Fruit fly (Drosophila melanogaster) whole organism, embryonic: Measurements from ENCODE around the gene CG45078.
A peak's percentile ranks its signal among the peaks of the same experiment; 100 is the strongest.

ENCODE experiments used
- Adf1 ChIP-seq: fragments of 200-800 bp; sonication (Bioruptor generic); IDR thresholded peaks from 2 replicates; pipeline ENCODE4 v1.3.6; 2022; ENCODE audit warnings: missing biosample characterization, missing genetic modification characterization
- Atf3 ChIP-seq: fragments of 200-800 bp; sonication (Bioruptor generic); optimal IDR thresholded peaks from 3 replicates; lab custom pipeline; 2016; ENCODE audit warnings: missing biosample characterization, missing genetic modification characterization
- Awh ChIP-seq: fragments of 200-800 bp; sonication (Bioruptor generic); IDR thresholded peaks from 2 replicates; pipeline ENCODE4, ENCODE4 v1.3.6; 2022; ENCODE audit warnings: missing biosample characterization, missing genetic modification characterization
- C15 ChIP-seq: fragments of 200-800 bp; sonication (Bioruptor generic); IDR thresholded peaks from 3 replicates; pipeline ENCODE4 v1.3.6; 2022; ENCODE audit warnings: missing biosample characterization, missing genetic modification characterization
- CG10543 ChIP-seq: fragments of 200-800 bp; sonication (Bioruptor generic); optimal IDR thresholded peaks from 3 replicates; lab custom pipeline; 2017; ENCODE audit warnings: missing biosample characterization, mild to moderate bottlenecking, missing genetic modification characterization, moderate library complexity
- CG11456 ChIP-seq: fragments of 200-800 bp; sonication (Bioruptor generic); IDR thresholded peaks from 3 replicates; pipeline ENCODE4 v1.3.6; 2022; ENCODE audit warnings: missing biosample characterization, missing genetic modification characterization
- CG12071 ChIP-seq: fragments of 200-800 bp; sonication (Bioruptor generic); optimal IDR thresholded peaks from 3 replicates; lab custom pipeline; 2018; ENCODE audit warnings: missing biosample characterization, mild to moderate bottlenecking, missing genetic modification characterization
- CG16779 ChIP-seq: fragments of 200-800 bp; sonication (Bioruptor generic); IDR thresholded peaks from 2 replicates; pipeline ENCODE4 v1.3.6; 2022; ENCODE audit warnings: missing biosample characterization, missing genetic modification characterization
- CG18476 ChIP-seq: fragments of 200-800 bp; sonication (Bioruptor generic); optimal IDR thresholded peaks from 2 replicates; lab custom pipeline; 2016; ENCODE audit warnings: missing biosample characterization, mild to moderate bottlenecking, missing genetic modification characterization
- CG3281 ChIP-seq: fragments of 200-800 bp; sonication (Bioruptor generic); optimal IDR thresholded peaks from 3 replicates; lab custom pipeline; 2017; ENCODE audit warnings: missing biosample characterization, mild to moderate bottlenecking, missing genetic modification characterization
- CG42726 ChIP-seq: fragments of 200-800 bp; sonication (Bioruptor generic); IDR thresholded peaks from 2 replicates; pipeline ENCODE4 v1.3.6; 2022; ENCODE audit warnings: missing biosample characterization, missing genetic modification characterization; ENCODE audit not compliant: partially characterized antibody
- CG4820 ChIP-seq: fragments of 200-800 bp; sonication (Bioruptor generic); optimal IDR thresholded peaks from 3 replicates; lab custom pipeline; 2016; ENCODE audit warnings: missing biosample characterization, missing genetic modification characterization
- CG4854 ChIP-seq: fragments of 200-800 bp; sonication (Bioruptor generic); optimal IDR thresholded peaks from 2 replicates; lab custom pipeline; 2016; ENCODE audit warnings: missing biosample characterization, missing genetic modification characterization, inconsistent platforms
- CG5953 ChIP-seq: fragments of 200-800 bp; sonication (Bioruptor generic); IDR thresholded peaks from 2 replicates; pipeline ENCODE4 v1.3.6; 2022; ENCODE audit warnings: missing biosample characterization, missing genetic modification characterization
- CG6254 ChIP-seq: fragments of 200-800 bp; sonication (Bioruptor generic); optimal IDR thresholded peaks from 3 replicates; lab custom pipeline; 2017; ENCODE audit warnings: mild to moderate bottlenecking, missing biosample characterization, missing genetic modification reagents, missing genetic modification characterization
- CG8388 ChIP-seq: fragments of 200-800 bp; sonication (Bioruptor generic); optimal IDR thresholded peaks from 2 replicates; lab custom pipeline; 2019; ENCODE audit warnings: missing biosample characterization, mild to moderate bottlenecking, missing genetic modification characterization, moderate library complexity
- CG9215 ChIP-seq: fragments of 200-800 bp; sonication (Bioruptor generic); IDR thresholded peaks from 2 replicates; pipeline ENCODE4 v1.3.6; 2022; ENCODE audit warnings: missing biosample characterization, missing genetic modification characterization
- Camta ChIP-seq: fragments of 200-800 bp; sonication (Bioruptor generic); optimal IDR thresholded peaks from 2 replicates; lab custom pipeline; 2016; ENCODE audit warnings: missing biosample characterization, missing genetic modification characterization
- CoRest ChIP-seq: fragments of 200-800 bp; sonication (Bioruptor generic); optimal IDR thresholded peaks from 3 replicates; lab custom pipeline; 2018; ENCODE audit warnings: missing biosample characterization, mild to moderate bottlenecking, missing genetic modification characterization, moderate library complexity
- Dfd ChIP-seq, 2 experiments: fragments of >200 bp; optimal IDR thresholded peaks; 2 replicates each; lab custom pipeline; 2017; ENCODE audit warnings: missing biosample characterization in 2 of 2, missing genetic modification characterization in 2 of 2
- Dip2 ChIP-seq: fragments of 200-800 bp; sonication (Bioruptor generic); IDR thresholded peaks from 2 replicates; pipeline ENCODE4 v1.3.6; 2022; ENCODE audit warnings: missing biosample characterization, missing genetic modification characterization
- Doc2 ChIP-seq: fragments of 200-800 bp; sonication (Bioruptor generic); IDR thresholded peaks from 2 replicates; pipeline ENCODE4 v1.3.6; 2022; ENCODE audit warnings: missing biosample characterization, missing genetic modification characterization
- HHEX ChIP-seq: fragments of 200-800 bp; sonication (Bioruptor generic); optimal IDR thresholded peaks from 3 replicates; lab custom pipeline; 2017; ENCODE audit warnings: missing biosample characterization, mild to moderate bottlenecking, missing genetic modification characterization, missing genetic modification reagents
- Hand ChIP-seq: fragments of 200-800 bp; sonication (Bioruptor generic); optimal IDR thresholded peaks from 2 replicates; lab custom pipeline; 2017; ENCODE audit warnings: mild to moderate bottlenecking, missing biosample characterization, missing genetic modification reagents, missing genetic modification characterization
- Hmr ChIP-seq: fragments of 200-800 bp; sonication (Bioruptor generic); optimal IDR thresholded peaks from 3 replicates; lab custom pipeline; 2017; ENCODE audit warnings: mild to moderate bottlenecking, missing biosample characterization, missing genetic modification reagents, missing genetic modification characterization
- Hr3 ChIP-seq: fragments of 200-800 bp; sonication (Bioruptor generic); optimal IDR thresholded peaks from 3 replicates; lab custom pipeline; 2016; ENCODE audit warnings: missing biosample characterization, missing genetic modification characterization
- Mad ChIP-seq: fragments of 200-800 bp; sonication (Bioruptor generic); optimal IDR thresholded peaks from 2 replicates; lab custom pipeline; 2016; ENCODE audit warnings: missing biosample characterization, missing genetic modification characterization
- Meics ChIP-seq: fragments of 200-800 bp; sonication (Bioruptor generic); optimal IDR thresholded peaks from 2 replicates; lab custom pipeline; 2017; ENCODE audit warnings: missing biosample characterization, mild to moderate bottlenecking, missing genetic modification characterization
- Optix ChIP-seq: fragments of 200-800 bp; sonication (Bioruptor generic); IDR thresholded peaks from 3 replicates; pipeline ENCODE4 v1.3.6; 2022; ENCODE audit warnings: missing biosample characterization, missing genetic modification characterization
- Ravus ChIP-seq: fragments of 200-800 bp; sonication (Bioruptor generic); IDR thresholded peaks from 2 replicates; pipeline ENCODE4 v1.3.6; 2022; ENCODE audit warnings: missing biosample characterization, missing genetic modification characterization
- Six4 ChIP-seq: fragments of 200-800 bp; sonication (Bioruptor generic); optimal IDR thresholded peaks from 2 replicates; lab custom pipeline; 2016; ENCODE audit warnings: missing biosample characterization, missing genetic modification characterization
- Spps ChIP-seq: fragments of 200-800 bp; sonication (Bioruptor generic); optimal IDR thresholded peaks from 2 replicates; lab custom pipeline; 2018; ENCODE audit warnings: missing biosample characterization, mild to moderate bottlenecking, missing genetic modification characterization
- Stat92E ChIP-seq, 3 experiments: fragments of >200 bp in 2 of 3; fragments of 200-800 bp in 1 of 3; sonication (Bioruptor generic) in 1 of 3; optimal IDR thresholded peaks; 2 replicates each; lab custom pipeline; 2017 to 2019; ENCODE audit warnings: missing biosample characterization in 3 of 3, missing genetic modification characterization in 3 of 3, mild to moderate bottlenecking in 1 of 3, moderate library complexity in 1 of 3
- Vsx1 ChIP-seq: fragments of 200-800 bp; sonication (Bioruptor generic); optimal IDR thresholded peaks from 2 replicates; lab custom pipeline; 2017; ENCODE audit warnings: missing biosample characterization, mild to moderate bottlenecking, missing genetic modification characterization, missing genetic modification reagents
- Xbp1 ChIP-seq: fragments of 200-800 bp; sonication (Bioruptor generic); optimal IDR thresholded peaks from 3 replicates; lab custom pipeline; 2016; ENCODE audit warnings: missing biosample characterization, mild to moderate bottlenecking, missing genetic modification characterization
- ato ChIP-seq: fragments of 200-800 bp; sonication (Bioruptor generic); IDR thresholded peaks from 2 replicates; pipeline ENCODE4 v1.3.6; 2022; ENCODE audit warnings: missing biosample characterization, missing genetic modification characterization; ENCODE audit not compliant: partially characterized antibody
- caup ChIP-seq: fragments of 200-800 bp; sonication (Bioruptor generic); optimal IDR thresholded peaks from 3 replicates; lab custom pipeline; 2017; ENCODE audit warnings: missing biosample characterization, mild to moderate bottlenecking, missing genetic modification characterization, moderate library complexity; ENCODE audit not compliant: severe bottlenecking
- crol ChIP-seq: fragments of 200-800 bp; sonication (Bioruptor generic); IDR thresholded peaks from 2 replicates; pipeline ENCODE4 v1.3.6; 2022; ENCODE audit warnings: missing biosample characterization, missing genetic modification characterization
- disco-r ChIP-seq: fragments of 200-800 bp; sonication (Bioruptor generic); optimal IDR thresholded peaks from 2 replicates; lab custom pipeline; 2016; ENCODE audit warnings: missing biosample characterization, missing genetic modification characterization
- dysf ChIP-seq: fragments of 200-800 bp; sonication (Bioruptor generic); IDR thresholded peaks from 3 replicates; pipeline ENCODE4 v1.3.6; 2022; ENCODE audit warnings: missing biosample characterization, missing genetic modification characterization
- ftz-f1 ChIP-seq: fragments of 200-800 bp; sonication (Bioruptor generic); optimal IDR thresholded peaks from 2 replicates; lab custom pipeline; 2016; ENCODE audit warnings: missing biosample characterization, missing genetic modification characterization
- gro ChIP-seq: fragments of 200-800 bp; sonication (Bioruptor generic); optimal IDR thresholded peaks from 2 replicates; lab custom pipeline; 2016; ENCODE audit warnings: missing biosample characterization, missing genetic modification characterization
- gt ChIP-seq: fragments of 200-800 bp; sonication (Bioruptor generic); IDR thresholded peaks from 2 replicates; pipeline ENCODE4 v1.3.6; 2022; ENCODE audit warnings: missing biosample characterization, missing genetic modification characterization
- lola ChIP-seq, 3 experiments: fragments of >200 bp in 2 of 3; fragments of 200-800 bp in 1 of 3; sonication (Bioruptor generic) in 1 of 3; optimal IDR thresholded peaks; 2 replicates each; lab custom pipeline; 2017 to 2019; ENCODE audit warnings: missing biosample characterization in 3 of 3, missing genetic modification characterization in 3 of 3, mild to moderate bottlenecking in 1 of 3, moderate library complexity in 1 of 3
- luna ChIP-seq: fragments of 200-800 bp; sonication (Bioruptor generic); optimal IDR thresholded peaks from 2 replicates; lab custom pipeline; 2016; ENCODE audit warnings: missing biosample characterization, missing genetic modification characterization
- row ChIP-seq: fragments of 200-800 bp; sonication (Bioruptor generic); IDR thresholded peaks from 3 replicates; pipeline ENCODE4 v1.3.6; 2022; ENCODE audit warnings: missing biosample characterization, missing genetic modification characterization
- slp2 ChIP-seq: fragments of 200-800 bp; sonication (Bioruptor generic); optimal IDR thresholded peaks from 2 replicates; lab custom pipeline; 2016; ENCODE audit warnings: missing biosample characterization, missing genetic modification characterization
- sug ChIP-seq: fragments of 200-800 bp; optimal IDR thresholded peaks from 2 replicates; lab custom pipeline; 2019; ENCODE audit warnings: missing biosample characterization, mild to moderate bottlenecking, missing genetic modification characterization, moderate library complexity
- tio ChIP-seq: fragments of 200-800 bp; sonication (Bioruptor generic); optimal IDR thresholded peaks from 2 replicates; lab custom pipeline; 2017; ENCODE audit warnings: missing biosample characterization, missing genetic modification characterization, inconsistent platforms
- vnd ChIP-seq: fragments of 200-800 bp; sonication (Bioruptor generic); IDR thresholded peaks from 3 replicates; pipeline ENCODE4 v1.3.6; 2022; ENCODE audit warnings: missing biosample characterization, missing genetic modification characterization; ENCODE audit not compliant: partially characterized antibody
- zfh2 ChIP-seq: fragments of 200-800 bp; sonication (Bioruptor generic); optimal IDR thresholded peaks from 2 replicates; lab custom pipeline; 2016; ENCODE audit warnings: missing biosample characterization, missing genetic modification characterization

Gene CG45078

dm6 chr3R:10788186-10788585, 11.0 kb upstream of the CG45078 start, which contains the start of the genes Art1 and Mcm5 (continued):
- peak; percentile 46 for TF ChIP-seq CG4854 (GFP tag; lab: Kevin White, UChicago)
- TF ChIP-seq CG3281 (GFP tag; lab: Kevin White, UChicago): no peak
- no peak for TF ChIP-seq CG12071
- TF ChIP-seq Doc2 (GFP tag; lab: Robert Waterston, UW): no peak
- TF ChIP-seq CG42726 (GFP tag; lab: Robert Waterston, UW): peak; percentile 44; the same call in 1 of the 2 replicates
- peak; percentile 80 for TF ChIP-seq CoRest (tag; lab: Kevin White, UChicago)
- no peak for TF ChIP-seq Hr3
- TF ChIP-seq Dfd (GFP tag; optimal IDR thresholded peaks at IDR 0.05; lab: Kevin White, UChicago): no peak
- peak; percentile 62 for TF ChIP-seq Xbp1
- peak; percentile 24; the same call in 1 of the 2 replicates for TF ChIP-seq CG9215
- no peak for TF ChIP-seq CG11456 (GFP tag; lab: Robert Waterston, UW)
- peak; percentile 77 for TF ChIP-seq zfh2 (GFP tag; lab: Kevin White, UChicago)
- TF ChIP-seq Adf1 (GFP tag; lab: Robert Waterston, UW): no peak
- TF ChIP-seq CG18476 (GFP tag; lab: Kevin White, UChicago): no peak
- no peak for TF ChIP-seq gt (GFP tag; lab: Robert Waterston, UW)
- no peak for TF ChIP-seq Dip2 (GFP tag; lab: Robert Waterston, UW)
- TF ChIP-seq Six4 (GFP tag; lab: Kevin White, UChicago): no peak
- no peak for TF ChIP-seq dysf
- no peak for TF ChIP-seq CG8388 (GFP tag; lab: Kevin White, UChicago)
- no peak for TF ChIP-seq CG16779
- peak; percentile 38 for TF ChIP-seq slp2 (GFP tag; lab: Kevin White, UChicago)
- TF ChIP-seq Ravus: no peak
- peak in 1 of 3 experiments; percentile 42 for TF ChIP-seq lola (GFP tag; optimal IDR thresholded peaks at IDR 0.05; lab: Kevin White, UChicago)
- no peak for TF ChIP-seq C15
- no peak for TF ChIP-seq CG4820 (GFP tag; lab: Kevin White, UChicago)
- TF ChIP-seq Optix: no peak
- no peak for TF ChIP-seq Hmr (GFP tag; lab: Kevin White, UChicago)
- no peak for TF ChIP-seq Vsx1 (GFP tag; lab: Kevin White, UChicago)
- no peak for TF ChIP-seq CG10543 (GFP tag; lab: Kevin White, UChicago)
- TF ChIP-seq CG5953: no peak
- TF ChIP-seq Hand (GFP tag; lab: Kevin White, UChicago): no peak
- TF ChIP-seq Stat92E (GFP tag; optimal IDR thresholded peaks at IDR 0.05; lab: Kevin White, UChicago): no peak
- TF ChIP-seq Awh (GFP tag; lab: Robert Waterston, UW): no peak
- TF ChIP-seq luna (GFP tag; lab: Kevin White, UChicago): no peak
- no peak for TF ChIP-seq CG6254
- peak; percentile 24 for TF ChIP-seq Meics
- 0 out of 2 replicates have a peak, but pooled peaks have one; percentile 29 for TF ChIP-seq ato (GFP tag; lab: Robert Waterston, UW)
- no peak for TF ChIP-seq sug (tag; lab: Kevin White, UChicago)
- peak; percentile 83 for TF ChIP-seq row (GFP tag; lab: Robert Waterston, UW)
- TF ChIP-seq tio (GFP tag; lab: Kevin White, UChicago): no peak
- no peak for TF ChIP-seq HHEX (GFP tag; lab: Kevin White, UChicago)
- peak; percentile 33 for TF ChIP-seq Camta (GFP tag; lab: Kevin White, UChicago)
- no peak for TF ChIP-seq caup (GFP tag; lab: Kevin White, UChicago)
- TF ChIP-seq Spps: no peak
- TF ChIP-seq Mad: peak; percentile 59
- no peak for TF ChIP-seq crol (GFP tag; lab: Robert Waterston, UW)
- TF ChIP-seq disco-r: no peak
- peak; percentile 93 for TF ChIP-seq vnd (GFP tag; lab: Robert Waterston, UW)
- peak; percentile 64 for TF ChIP-seq gro (GFP tag; lab: Kevin White, UChicago)
- no peak for TF ChIP-seq ftz-f1 (GFP tag; lab: Kevin White, UChicago)
- TF ChIP-seq Atf3 (GFP tag; lab: Kevin White, UChicago): peak; percentile 35
